Worm (Caenorhabditis elegans) whole organism, L1 larva: ENCODE measurements around the gene mom-2.
A peak's percentile ranks its signal among the peaks of the same experiment; 100 is the strongest.

ENCODE experiments used
- C04F5.9 ChIP-seq: sonication (generic microtip); optimal IDR thresholded peaks from 2 replicates; lab custom pipeline; 2016; ENCODE audit warnings: missing genetic modification characterization, missing compliant biosample characterization
- C16A3.4 ChIP-seq: fragments of 150-350 bp; optimal IDR thresholded peaks from 2 replicates; lab custom pipeline; 2014; ENCODE audit warnings: missing biosample characterization, missing genetic modification characterization
- C34B4.2 ChIP-seq: sonication (generic microtip); optimal IDR thresholded peaks from 2 replicates; lab custom pipeline; 2017; ENCODE audit warnings: mild to moderate bottlenecking, missing genetic modification characterization, missing compliant biosample characterization
- Y116A8C.19 ChIP-seq: sonication (generic microtip); optimal IDR thresholded peaks from 2 replicates; lab custom pipeline; 2016; ENCODE audit warnings: missing compliant biosample characterization, missing genetic modification characterization, borderline replicate concordance
- alr-1 ChIP-seq: fragments of 200-800 bp; sonication (Bioruptor generic); optimal IDR thresholded peaks from 2 replicates; lab custom pipeline; 2018; ENCODE audit warnings: borderline replicate concordance, mild to moderate bottlenecking, missing genetic modification characterization, missing compliant biosample characterization
- ama-1 ChIP-seq: fragments of 150-350 bp; optimal IDR thresholded peaks from 2 replicates; lab custom pipeline; 2014
- ceh-63 ChIP-seq: fragments of 200-800 bp; sonication (Bioruptor generic); optimal IDR thresholded peaks from 2 replicates; lab custom pipeline; 2018; ENCODE audit warnings: mild to moderate bottlenecking, missing genetic modification characterization, missing compliant biosample characterization
- ceh-82 ChIP-seq, 3 experiments: fragments of 150-350 bp in 1 of 3; sonication (generic microtip) in 2 of 3; optimal IDR thresholded peaks; 2 replicates each; lab custom pipeline; 2014 to 2017; ENCODE audit warnings: missing biosample characterization in 3 of 3, missing genetic modification characterization in 3 of 3
- ceh-90 ChIP-seq: sonication (generic microtip); optimal IDR thresholded peaks from 2 replicates; lab custom pipeline; 2016; ENCODE audit warnings: missing genetic modification characterization, missing compliant biosample characterization
- ces-1 ChIP-seq: fragments of 150-350 bp; optimal IDR thresholded peaks from 2 replicates; lab custom pipeline; 2014; ENCODE audit warnings: missing biosample characterization, missing genetic modification reagents, missing genetic modification characterization
- dsc-1 ChIP-seq: sonication (generic microtip); optimal IDR thresholded peaks from 2 replicates; lab custom pipeline; 2016; ENCODE audit warnings: mild to moderate bottlenecking, missing genetic modification characterization, missing compliant biosample characterization
- efl-1 ChIP-seq, 4 experiments: fragments of 150-350 bp; optimal IDR thresholded peaks in 3 of 4; peaks in 1 of 4; 1 replicate in 1 of 4; 2 replicates in 3 of 4; lab custom pipeline; 2014; ENCODE audit warnings: missing biosample characterization in 2 of 4, missing genetic modification characterization in 2 of 4, missing genetic modification reagents in 2 of 4
- egl-13 ChIP-seq: sonication (generic microtip); optimal IDR thresholded peaks from 2 replicates; lab custom pipeline; 2016; ENCODE audit warnings: missing genotype, missing genetic modification reagents, missing genetic modification characterization, missing compliant biosample characterization
- elt-2 ChIP-seq: sonication (generic microtip); optimal IDR thresholded peaks from 2 replicates; lab custom pipeline; 2016; ENCODE audit warnings: missing genetic modification characterization, mild to moderate bottlenecking, inconsistent platforms, missing compliant biosample characterization, missing genetic modification reagents
- elt-3 ChIP-seq, 6 experiments: fragments of 150-350 bp in 1 of 6; sonication (generic microtip); optimal IDR thresholded peaks; 2 replicates each; lab custom pipeline; 2017 to 2018; ENCODE audit warnings: missing biosample characterization in 6 of 6, missing genetic modification characterization in 6 of 6, inconsistent platforms in 1 of 6
- ets-5 ChIP-seq: fragments of 200-800 bp; sonication (Bioruptor generic); IDR thresholded peaks from 2 replicates; pipeline ENCODE4 v1.3.6; 2022; ENCODE audit warnings: missing genetic modification characterization, missing compliant biosample characterization
- fkh-4 ChIP-seq: sonication (generic microtip); optimal IDR thresholded peaks from 2 replicates; lab custom pipeline; 2016; ENCODE audit warnings: missing compliant biosample characterization, missing genetic modification characterization, borderline replicate concordance
- fkh-8 ChIP-seq: sonication (generic microtip); optimal IDR thresholded peaks from 2 replicates; lab custom pipeline; 2016; ENCODE audit warnings: mild to moderate bottlenecking, missing genetic modification characterization, missing compliant biosample characterization
- fos-1 ChIP-seq: fragments of 150-350 bp; optimal IDR thresholded peaks from 2 replicates; lab custom pipeline; 2014; ENCODE audit warnings: missing biosample characterization, missing genetic modification characterization
- grh-1 ChIP-seq: fragments of 200-800 bp; sonication (Bioruptor generic); IDR thresholded peaks from 2 replicates; pipeline ENCODE4 v1.3.6; 2022; ENCODE audit warnings: missing genetic modification reagents, missing genetic modification characterization, missing compliant biosample characterization
- hlh-17 ChIP-seq: fragments of 200-800 bp; sonication (Bioruptor generic); optimal IDR thresholded peaks from 2 replicates; lab custom pipeline; 2018; ENCODE audit warnings: missing genetic modification characterization, mild to moderate bottlenecking, missing compliant biosample characterization, moderate library complexity, borderline replicate concordance
- irx-1 ChIP-seq: sonication (generic microtip); optimal IDR thresholded peaks from 2 replicates; lab custom pipeline; 2016; ENCODE audit warnings: missing genetic modification characterization, missing compliant biosample characterization
- lin-13 ChIP-seq: fragments of 150-350 bp; optimal IDR thresholded peaks from 2 replicates; lab custom pipeline; 2014; ENCODE audit warnings: missing biosample characterization, missing genetic modification reagents, missing genetic modification characterization
- lin-35 ChIP-seq, 2 experiments: fragments of 150-350 bp; optimal IDR thresholded peaks; 2 replicates each; lab custom pipeline; 2014; ENCODE audit warnings: missing biosample characterization in 2 of 2, missing genetic modification characterization in 2 of 2, missing genetic modification reagents in 2 of 2
- lin-39 ChIP-seq: fragments of 150-350 bp; optimal IDR thresholded peaks from 2 replicates; lab custom pipeline; 2014; ENCODE audit warnings: missing biosample characterization, missing genetic modification reagents, missing genetic modification characterization
- lsy-2 ChIP-seq, 2 experiments: fragments of 150-350 bp; optimal IDR thresholded peaks; 2 replicates each; lab custom pipeline; 2014; ENCODE audit warnings: missing biosample characterization in 2 of 2, missing genetic modification characterization in 2 of 2
- mdl-1 ChIP-seq, 2 experiments: fragments of 150-350 bp; optimal IDR thresholded peaks; 2 replicates each; lab custom pipeline; 2014 to 2017; ENCODE audit warnings: missing biosample characterization in 2 of 2, missing genetic modification characterization in 2 of 2, inconsistent platforms in 1 of 2
- mep-1 ChIP-seq: fragments of 150-350 bp; optimal IDR thresholded peaks from 2 replicates; lab custom pipeline; 2014; ENCODE audit warnings: missing biosample characterization, missing genetic modification characterization
- nhr-11 ChIP-seq: fragments of 150-350 bp; optimal IDR thresholded peaks from 2 replicates; lab custom pipeline; 2014; ENCODE audit warnings: missing biosample characterization, missing genetic modification characterization
- nhr-19 ChIP-seq: fragments of 200-800 bp; sonication (Bioruptor generic); conservative IDR thresholded peaks from 2 replicates; pipeline ENCODE4 v1.3.6; 2022; ENCODE audit warnings: missing genetic modification characterization, missing compliant biosample characterization
- nhr-237 ChIP-seq: fragments of 150-350 bp; optimal IDR thresholded peaks from 2 replicates; lab custom pipeline; 2014; ENCODE audit warnings: missing biosample characterization, missing genetic modification characterization
- nhr-71 ChIP-seq: sonication (generic microtip); optimal IDR thresholded peaks from 2 replicates; lab custom pipeline; 2016; ENCODE audit warnings: mild to moderate bottlenecking, missing genetic modification characterization, moderate library complexity, missing compliant biosample characterization
- nhr-76 ChIP-seq: sonication (generic microtip); optimal IDR thresholded peaks from 2 replicates; lab custom pipeline; 2017; ENCODE audit warnings: missing biosample characterization, missing genetic modification characterization
- nhr-77 ChIP-seq: fragments of 150-350 bp; optimal IDR thresholded peaks from 2 replicates; lab custom pipeline; 2014; ENCODE audit warnings: missing biosample characterization, missing genetic modification characterization
- pax-3 ChIP-seq: fragments of 200-800 bp; sonication (Bioruptor generic); optimal IDR thresholded peaks from 2 replicates; lab custom pipeline; 2018; ENCODE audit warnings: mild to moderate bottlenecking, missing genetic modification characterization, moderate library complexity, missing compliant biosample characterization
- sox-4 ChIP-seq: sonication (generic microtip); optimal IDR thresholded peaks from 2 replicates; lab custom pipeline; 2016; ENCODE audit warnings: missing genetic modification characterization, missing compliant biosample characterization
- sup-37 ChIP-seq: fragments of 200-800 bp; sonication (Bioruptor generic); optimal IDR thresholded peaks from 2 replicates; lab custom pipeline; 2018; ENCODE audit warnings: mild to moderate bottlenecking, missing genetic modification characterization, missing compliant biosample characterization
- swsn-7 ChIP-seq: sonication (generic microtip); optimal IDR thresholded peaks from 2 replicates; lab custom pipeline; 2016; ENCODE audit warnings: missing genetic modification characterization, missing compliant biosample characterization
- tlp-1 ChIP-seq: fragments of 150-350 bp; optimal IDR thresholded peaks from 2 replicates; lab custom pipeline; 2014; ENCODE audit warnings: missing biosample characterization, missing genetic modification characterization
- unc-62 ChIP-seq: fragments of 150-350 bp; optimal IDR thresholded peaks from 2 replicates; lab custom pipeline; 2014; ENCODE audit warnings: missing biosample characterization, missing genetic modification reagents, missing genetic modification characterization
- unc-86 ChIP-seq: sonication (generic microtip); optimal IDR thresholded peaks from 2 replicates; lab custom pipeline; 2016; ENCODE audit warnings: missing genetic modification characterization, missing compliant biosample characterization
- vab-15 ChIP-seq: sonication (generic microtip); optimal IDR thresholded peaks from 2 replicates; lab custom pipeline; 2017; ENCODE audit warnings: missing genotype, mild to moderate bottlenecking, missing genetic modification characterization, missing compliant biosample characterization
- xbp-1 ChIP-seq: sonication (generic microtip); optimal IDR thresholded peaks from 2 replicates; lab custom pipeline; 2016; ENCODE audit warnings: missing genetic modification characterization, missing compliant biosample characterization
- zag-1 ChIP-seq: fragments of 150-350 bp; optimal IDR thresholded peaks from 2 replicates; lab custom pipeline; 2014; ENCODE audit warnings: missing biosample characterization, missing genetic modification characterization
- zip-4 ChIP-seq: fragments of 200-800 bp; sonication (Bioruptor generic); optimal IDR thresholded peaks from 2 replicates; lab custom pipeline; 2018; ENCODE audit warnings: mild to moderate bottlenecking, missing genetic modification characterization, moderate library complexity, missing compliant biosample characterization
- ztf-4 ChIP-seq: fragments of 150-350 bp; optimal IDR thresholded peaks from 2 replicates; lab custom pipeline; 2014; ENCODE audit warnings: missing biosample characterization, missing genetic modification characterization

The mom-2 gene

ce11 chrV:8359792-8360191 is 4.0 kb downstream of the mom-2 start, which contains the start of gene F38E1.6:
Gene F38E1.6 (plus strand): TSS chrV:8360092.
- TF ChIP-seq alr-1 (tag; lab: Kevin White, UChicago) (peak; percentile 38), zag-1 (no peak)

ce11 chrV:8370705-8371104 is 14.9 kb downstream of the mom-2 start, which contains the start of gene gpa-2:
Gene gpa-2 (plus strand): TSS chrV:8371005.
- TF ChIP-seq alr-1 (tag; lab: Kevin White, UChicago) (no peak), mep-1 (no peak), C34B4.2 (tag; lab: Kevin White, UChicago) (no peak), sox-4 (tag; lab: Kevin White, UChicago) (no peak), fos-1 (tag; lab: Kevin White, UChicago) (no peak), vab-15 (tag; lab: Kevin White, UChicago) (no peak), pax-3 (no peak), nhr-19 (GFP tag; lab: Robert Waterston, UW) (no peak), lsy-2 (tag; optimal IDR thresholded peaks at IDR 0.05; lab: Kevin White, UChicago) (no peak), sup-37 (GFP tag; lab: Kevin White, UChicago) (no peak), Y116A8C.19 (tag; lab: Kevin White, UChicago) (no peak), swsn-7 (tag; lab: Kevin White, UChicago) (no peak), egl-13 (tag; lab: Kevin White, UChicago) (no peak), nhr-11 (tag; lab: Kevin White, UChicago) (no peak), nhr-77 (tag; lab: Kevin White, UChicago) (no peak), xbp-1 (no peak), efl-1 (optimal IDR thresholded peaks at IDR 0.05; lab: Kevin White, UChicago) (no peak), efl-1 (GFP tag; optimal IDR thresholded peaks at IDR 0.05 in 1 of 2; lab: Kevin White, UChicago) (no peak), hlh-17 (no peak)

- TF ChIP-seq C04F5.9 (tag; lab: Kevin White, UChicago) (no peak), ceh-82 (tag; optimal IDR thresholded peaks at IDR 0.05; lab: Kevin White, UChicago) (no peak), elt-3 (tag; optimal IDR thresholded peaks at IDR 0.05; lab: Kevin White, UChicago) (no peak), nhr-76 (tag; lab: Kevin White, UChicago) (no peak), irx-1 (no peak), nhr-71 (no peak), ceh-63 (GFP tag; lab: Kevin White, UChicago) (no peak), ces-1 (GFP tag; lab: Kevin White, UChicago) (no peak), lin-39 (tag; lab: Kevin White, UChicago) (no peak), dsc-1 (tag; lab: Kevin White, UChicago) (no peak), ceh-90 (tag; lab: Kevin White, UChicago) (no peak), vab-15 (tag; lab: Kevin White, UChicago) (no peak), zip-4 (GFP tag; lab: Kevin White, UChicago) (no peak), elt-2 (tag; lab: Kevin White, UChicago) (no peak), pax-3 (no peak), fkh-4 (no peak), unc-62 (GFP tag; lab: Kevin White, UChicago) (no peak), lin-35 (GFP tag; optimal IDR thresholded peaks at IDR 0.05; lab: Kevin White, UChicago) (no peak), xbp-1 (no peak), ama-1 (lab: Kevin White, UChicago) (no peak)
Measured at ce11 chrV:8375419-8375818, 19.6 kb downstream of the mom-2 start, which contains the start of gene F38E1.10. Gene F38E1.10 (minus strand): TSS chrV:8375519.

- TF ChIP-seq unc-62 (GFP tag; lab: Kevin White, UChicago) = no peak
- no peak for TF ChIP-seq ets-5
- TF ChIP-seq mdl-1 (tag; optimal IDR thresholded peaks at IDR 0.05; lab: Kevin White, UChicago) = no peak
- no peak for TF ChIP-seq ztf-4
- TF ChIP-seq tlp-1 (tag; lab: Kevin White, UChicago) = no peak
- TF ChIP-seq hlh-17 = no peak
- no peak for TF ChIP-seq nhr-237 (tag; lab: Kevin White, UChicago)
- no peak for TF ChIP-seq unc-86 (tag; lab: Kevin White, UChicago)
- TF ChIP-seq ceh-90 (tag; lab: Kevin White, UChicago) = no peak
- no peak for TF ChIP-seq lin-13 (GFP tag; lab: Kevin White, UChicago)
- TF ChIP-seq fkh-8 (tag; lab: Kevin White, UChicago) = no peak
- TF ChIP-seq grh-1 = no peak
- TF ChIP-seq irx-1 = no peak
- TF ChIP-seq C16A3.4 = no peak
Measured at ce11 chrV:8375849-8376248, 20.1 kb downstream of the mom-2 start, which contains the start of gene F38E1.3. Gene F38E1.3 (plus strand): TSS chrV:8376149.
